Fruit fly (Drosophila melanogaster): Measurements from ENCODE around the gene CG8281.

DNA sequence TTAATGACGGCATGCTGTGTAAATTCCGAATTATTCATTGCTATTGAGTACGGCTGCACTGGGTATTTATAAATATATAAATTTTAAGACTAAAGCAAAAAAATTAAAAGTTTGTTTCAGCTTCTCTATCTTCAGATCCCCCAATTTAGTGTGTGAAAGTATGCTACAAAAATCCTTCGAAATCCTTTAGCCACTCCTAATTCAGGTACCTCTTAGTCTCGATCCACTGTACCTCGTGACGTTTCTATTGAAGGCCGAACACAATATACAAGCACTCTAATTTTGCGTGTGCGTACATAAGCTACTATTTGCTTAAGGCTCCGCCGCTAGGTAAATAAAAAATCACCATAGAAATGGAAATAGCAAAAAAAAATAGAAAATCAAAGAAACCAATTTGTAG is 45.7 kb upstream of the CG8281 start:
- TF ChIP-seq CG15710 (tag; optimal IDR thresholded peaks at IDR 0.05) = no peak
- no peak for TF ChIP-seq EcR (GFP tag; optimal IDR thresholded peaks at IDR 0.05)
- no peak for TF ChIP-seq gl (tag; optimal IDR thresholded peaks at IDR 0.05)
- no peak for TF ChIP-seq CG17806 (tag; optimal IDR thresholded peaks at IDR 0.05)
- TF ChIP-seq CG4496 (GFP tag; IDR thresholded peaks at IDR 0.05) = no peak

Data from whole organism, pupa.